Worm (Caenorhabditis elegans) whole organism, young adult: ENCODE measurements around the gene mab-3.

ENCODE experiments used
- C06A6.2 ChIP-seq: fragments of 200-800 bp; sonication (Bioruptor generic); conservative IDR thresholded peaks from 2 replicates; pipeline ENCODE4 v1.3.6; 2022; ENCODE audit warnings: missing genetic modification characterization, missing compliant biosample characterization
- F57A8.1 ChIP-seq: fragments of 200-800 bp; sonication (Bioruptor generic); optimal IDR thresholded peaks from 2 replicates; lab custom pipeline; 2018; ENCODE audit warnings: mild to moderate bottlenecking, missing genetic modification characterization, moderate library complexity, missing compliant biosample characterization
- unc-62 ChIP-seq: fragments of 150-350 bp; optimal IDR thresholded peaks from 2 replicates; lab custom pipeline; 2014; ENCODE audit warnings: missing biosample characterization, missing genetic modification reagents, missing genetic modification characterization

- TF ChIP-seq C06A6.2 (GFP tag; lab: Robert Waterston, UW): no peak
- no peak for TF ChIP-seq unc-62 (GFP tag; lab: Kevin White, UChicago)
- TF ChIP-seq F57A8.1: no peak
These were observed 43.9 kb downstream of the mab-3 start, which contains the start of gene T10B9.9 for ce11 chrII:9775790-9776189.
